Worm (Caenorhabditis elegans): ENCODE measurements around the gene strd-1.

The strd-1 gene

DNA sequence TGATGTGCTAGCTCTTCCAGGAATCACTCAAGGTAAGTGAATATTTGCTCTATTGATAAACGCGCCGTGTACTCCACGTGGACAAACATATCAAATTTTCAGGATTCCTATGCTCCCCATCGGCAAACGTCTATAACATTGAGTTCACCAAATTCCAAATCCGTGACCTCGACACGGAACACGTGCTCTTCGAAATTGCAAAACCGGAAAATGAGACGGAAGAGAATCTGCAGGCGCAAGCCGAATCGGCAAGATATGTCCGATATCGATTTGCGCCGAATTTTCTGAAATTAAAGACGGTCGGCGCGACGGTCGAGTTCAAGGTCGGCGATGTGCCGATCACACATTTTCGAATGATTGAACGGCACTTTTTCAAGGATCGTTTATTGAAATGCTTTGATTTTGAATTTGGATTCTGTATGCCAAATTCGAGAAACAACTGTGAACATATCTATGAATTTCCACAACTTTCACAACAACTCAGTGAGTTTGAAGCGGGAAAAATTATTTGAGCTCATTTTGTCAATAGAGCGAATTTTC lies 39.5 kb upstream of the strd-1 start:
- TF ChIP-seq bed-3 (GFP tag; optimal IDR thresholded peaks at IDR 0.05), result no peak
- TF ChIP-seq sptf-1 (tag; optimal IDR thresholded peaks at IDR 0.05), result no peak
- TF ChIP-seq ztf-11 (tag; optimal IDR thresholded peaks at IDR 0.05), result no peak
- no peak for TF ChIP-seq nhr-76 (tag; optimal IDR thresholded peaks at IDR 0.05)
- TF ChIP-seq snpc-4 (tag; optimal IDR thresholded peaks at IDR 0.05), result no peak
- no peak for TF ChIP-seq lin-32 (GFP tag; optimal IDR thresholded peaks at IDR 0.05)
- TF ChIP-seq unc-62 (GFP tag; optimal IDR thresholded peaks at IDR 0.05), result no peak
- TF ChIP-seq ham-2 (GFP tag; optimal IDR thresholded peaks at IDR 0.05), result no peak
- TF ChIP-seq lsy-2 (tag; optimal IDR thresholded peaks at IDR 0.05), result no peak
- no peak for TF ChIP-seq nhr-2 (tag; optimal IDR thresholded peaks at IDR 0.05)
- TF ChIP-seq ceh-43 (GFP tag; optimal IDR thresholded peaks at IDR 0.05), result no peak
- TF ChIP-seq zip-8 (tag; optimal IDR thresholded peaks at IDR 0.05), result no peak
- no peak for TF ChIP-seq ceh-83 (GFP tag; optimal IDR thresholded peaks at IDR 0.05)
- TF ChIP-seq unc-39 (tag; optimal IDR thresholded peaks at IDR 0.05), result no peak
- TF ChIP-seq M03D4.4 (tag; optimal IDR thresholded peaks at IDR 0.05), result no peak
- TF ChIP-seq flh-1 (GFP tag; optimal IDR thresholded peaks at IDR 0.05), result no peak
- TF ChIP-seq tbx-8 (GFP tag; optimal IDR thresholded peaks at IDR 0.05), result no peak
- no peak for TF ChIP-seq elt-3 (tag; optimal IDR thresholded peaks at IDR 0.05)
- TF ChIP-seq ceh-39 (tag; optimal IDR thresholded peaks at IDR 0.05), result no peak
- TF ChIP-seq cnd-1 (tag; optimal IDR thresholded peaks at IDR 0.05), result no peak

ce11 chrIII:10908543-10908942 lies 38.7 kb upstream of the strd-1 start:
- TF ChIP-seq mls-2 (tag; optimal IDR thresholded peaks at IDR 0.05) (no peak), hlh-1 (tag; optimal IDR thresholded peaks at IDR 0.05) (peak; percentile 6)

DNA sequence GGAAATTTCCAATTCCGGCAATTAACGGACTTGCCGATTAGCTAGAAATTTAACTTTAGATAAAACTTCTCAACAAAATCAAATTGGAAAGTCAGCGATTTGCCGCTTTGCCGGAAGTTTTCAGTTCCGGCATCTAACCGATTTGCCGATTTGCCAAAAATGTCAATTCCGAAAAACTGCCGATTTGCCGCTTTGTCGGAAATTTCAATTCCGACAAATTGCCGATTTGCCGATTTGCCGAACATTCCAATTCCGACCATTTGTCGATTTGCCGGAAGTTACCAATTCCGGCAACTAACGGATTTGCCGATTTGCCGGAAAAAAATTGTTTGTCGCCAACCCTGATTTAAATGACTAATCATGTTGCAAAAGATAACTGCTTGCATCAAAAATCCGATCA lies 38.1 kb upstream of the strd-1 start:
- no peak for TF ChIP-seq mls-2 (tag; optimal IDR thresholded peaks at IDR 0.05)
- no peak for TF ChIP-seq ztf-11 (tag; optimal IDR thresholded peaks at IDR 0.05)
- no peak for TF ChIP-seq sem-2 (GFP tag; optimal IDR thresholded peaks at IDR 0.05)
- no peak for TF ChIP-seq snpc-4 (tag; optimal IDR thresholded peaks at IDR 0.05)
- no peak for TF ChIP-seq hlh-1 (tag; optimal IDR thresholded peaks at IDR 0.05)
- TF ChIP-seq nhr-237 (tag; optimal IDR thresholded peaks at IDR 0.05), result no peak

DNA sequence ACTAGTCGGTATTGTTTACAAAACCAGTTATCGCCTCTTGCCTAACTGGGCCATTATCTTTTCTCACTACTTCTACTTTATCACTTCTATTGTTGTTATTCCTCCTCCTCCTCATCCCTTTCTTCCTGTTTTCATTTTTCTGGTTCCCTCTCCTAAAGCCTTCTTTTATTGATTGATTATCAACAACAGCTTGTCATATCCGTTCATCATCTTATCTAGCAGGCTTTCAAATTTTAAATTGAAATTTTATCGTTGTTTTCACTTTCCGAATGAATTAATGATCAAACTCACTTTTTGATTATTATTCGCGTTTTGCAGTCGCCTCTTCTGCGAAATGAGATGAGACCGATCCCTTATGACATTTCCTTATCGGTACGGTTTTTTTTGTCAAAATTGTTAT lies 36.1 kb upstream of the strd-1 start, which contains the start of gene cut-6:
cut-6 (plus strand) TSS at position 301 of the 400 bp plus-strand sequence.
- no peak for TF ChIP-seq ceh-83 (GFP tag; optimal IDR thresholded peaks at IDR 0.05)
- TF ChIP-seq drap-1 (GFP tag; optimal IDR thresholded peaks at IDR 0.05), result no peak
- no peak for TF ChIP-seq zip-8 (tag; optimal IDR thresholded peaks at IDR 0.05)
- no peak for TF ChIP-seq pha-4 (tag; optimal IDR thresholded peaks at IDR 0.05)
- TF ChIP-seq nhr-12 (tag; optimal IDR thresholded peaks at IDR 0.05), result no peak
- no peak for TF ChIP-seq nhr-28 (tag; optimal IDR thresholded peaks at IDR 0.05)
- TF ChIP-seq elt-1 (tag; optimal IDR thresholded peaks at IDR 0.05; ENCODE audit: borderline replicate concordance, insufficient read depth), result no peak
- no peak for TF ChIP-seq elt-3 (tag; optimal IDR thresholded peaks at IDR 0.05)
- TF ChIP-seq blmp-1 (tag; optimal IDR thresholded peaks at IDR 0.05), result peak; percentile 25

ce11 chrIII:10914971-10915370 lies 32.3 kb upstream of the strd-1 start:
- TF ChIP-seq ceh-39 (tag; optimal IDR thresholded peaks at IDR 0.05), result no peak
- TF ChIP-seq tbx-8 (GFP tag; optimal IDR thresholded peaks at IDR 0.05), result no peak
- no peak for TF ChIP-seq ceh-83 (GFP tag; optimal IDR thresholded peaks at IDR 0.05)
- no peak for TF ChIP-seq elt-3 (tag; optimal IDR thresholded peaks at IDR 0.05)
- no peak for TF ChIP-seq unc-62 (GFP tag; optimal IDR thresholded peaks at IDR 0.05)
- TF ChIP-seq snpc-4 (tag; optimal IDR thresholded peaks at IDR 0.05), result no peak
- no peak for TF ChIP-seq hlh-1 (tag; optimal IDR thresholded peaks at IDR 0.05)
- no peak for TF ChIP-seq bed-3 (GFP tag; optimal IDR thresholded peaks at IDR 0.05)
- no peak for TF ChIP-seq nhr-12 (tag; optimal IDR thresholded peaks at IDR 0.05)
- no peak for TF ChIP-seq elt-1 (tag; optimal IDR thresholded peaks at IDR 0.05; ENCODE audit: borderline replicate concordance, insufficient read depth)
- TF ChIP-seq mep-1 (tag; optimal IDR thresholded peaks at IDR 0.05), result no peak
- TF ChIP-seq sptf-1 (tag; optimal IDR thresholded peaks at IDR 0.05), result no peak
- no peak for TF ChIP-seq mls-2 (tag; optimal IDR thresholded peaks at IDR 0.05)

Measured in whole organism, mixed stage, embryonic.